Fruit fly (Drosophila melanogaster): ENCODE results near the gene CG14932.

CG14932 gene

dm6 chr2L:11789690-11790089 is at the start of gene CG14932:
TSS of gene CG14932 (plus strand) at chr2L:11789919.
- TF ChIP-seq Rfx (GFP tag; IDR thresholded peaks at IDR 0.05) (no peak), stwl (tag; optimal IDR thresholded peaks at IDR 0.05) (peak; percentile 39), stc (GFP tag; IDR thresholded peaks at IDR 0.05) (no peak), pzg (GFP tag; optimal IDR thresholded peaks at IDR 0.05) (no peak), fu2 (GFP tag; optimal IDR thresholded peaks at IDR 0.05) (no peak), dimm (GFP tag; IDR thresholded peaks at IDR 0.05) (no peak), BtbVII (GFP tag; optimal IDR thresholded peaks at IDR 0.05) (no peak), CG9727 (GFP tag; optimal IDR thresholded peaks at IDR 0.05) (no peak), Dip2 (GFP tag; IDR thresholded peaks at IDR 0.05) (no peak), exex (tag; optimal IDR thresholded peaks at IDR 0.05) (no peak), CG12155 (GFP tag; optimal IDR thresholded peaks at IDR 0.05) (no peak), D19B (GFP tag; optimal IDR thresholded peaks at IDR 0.05) (no peak), CG14710 (tag; optimal IDR thresholded peaks at IDR 0.05) (peak; percentile 95), CG32532 (GFP tag; IDR thresholded peaks at IDR 0.05) (no peak), CG31388 (GFP tag; optimal IDR thresholded peaks at IDR 0.05) (no peak), gcm (GFP tag; optimal IDR thresholded peaks at IDR 0.05) (no peak), ERR (GFP tag; optimal IDR thresholded peaks at IDR 0.05) (no peak), Ravus (GFP tag; IDR thresholded peaks at IDR 0.05) (no peak), CG10267 (tag; optimal IDR thresholded peaks at IDR 0.05) (peak; percentile 24), mld (GFP tag; IDR thresholded peaks at IDR 0.05; ENCODE audit: partially characterized antibody) (no peak), CG9817 (tag; optimal IDR thresholded peaks at IDR 0.05) (no peak), CG4730 (GFP tag; IDR thresholded peaks at IDR 0.05) (no peak), Sin3A (optimal IDR thresholded peaks at IDR 0.05) (no peak), usp (GFP tag; optimal IDR thresholded peaks at IDR 0.05) (no peak), dm (GFP tag; optimal IDR thresholded peaks at IDR 0.05) (no peak)

DNA sequence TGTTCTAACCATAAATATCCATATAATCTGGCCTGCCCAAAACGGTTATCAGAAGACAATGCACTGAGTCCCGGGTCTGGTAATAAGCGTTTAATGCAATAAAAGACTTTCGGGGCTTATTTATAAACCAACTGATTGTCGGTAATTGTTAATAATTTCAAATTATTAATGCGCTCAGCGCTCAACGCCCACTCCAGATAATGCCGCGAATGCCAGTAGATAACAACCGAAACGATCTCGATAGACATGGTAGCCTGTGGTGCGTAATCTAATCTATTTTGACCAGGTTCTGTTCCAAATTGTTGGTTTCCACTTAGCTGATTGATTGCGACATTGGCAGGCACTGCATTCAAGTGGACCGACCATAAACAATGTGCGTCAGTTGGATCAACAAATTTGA is 49.1 kb upstream of the CG14932 start:
- TF ChIP-seq Fer1 (GFP tag; optimal IDR thresholded peaks at IDR 0.05) (peak; percentile 11), gsb-n (tag; optimal IDR thresholded peaks at IDR 0.05) (no peak), Xrp1 (GFP tag; IDR thresholded peaks at IDR 0.05) (no peak), Poxn (GFP tag; IDR thresholded peaks at IDR 0.05) (no peak), Ada2b (GFP tag; IDR thresholded peaks at IDR 0.05) (no peak), lab (GFP tag; optimal IDR thresholded peaks at IDR 0.05) (peak; percentile 59), peb (GFP tag; IDR thresholded peaks at IDR 0.05) (no peak), Awh (GFP tag; IDR thresholded peaks at IDR 0.05) (no peak), zf30C (GFP tag; optimal IDR thresholded peaks at IDR 0.05) (no peak), CG14441 (GFP tag; IDR thresholded peaks at IDR 0.05) (peak; percentile 23; the same call in 1 of the 2 replicates), CG10543 (GFP tag; optimal IDR thresholded peaks at IDR 0.05) (peak; percentile 54), gfzf (GFP tag; optimal IDR thresholded peaks at IDR 0.05) (no peak), crp (GFP tag; optimal IDR thresholded peaks at IDR 0.05) (no peak), sd (tag; optimal IDR thresholded peaks at IDR 0.05) (peak; percentile 59), kni (GFP tag; optimal IDR thresholded peaks at IDR 0.05) (no peak), gcm (GFP tag; optimal IDR thresholded peaks at IDR 0.05) (no peak), sens (GFP tag) (peak; percentile 10), CG32772 (GFP tag; IDR thresholded peaks at IDR 0.05) (no peak), rib (GFP tag; IDR thresholded peaks at IDR 0.05) (no peak), CG34376 (GFP tag; optimal IDR thresholded peaks at IDR 0.05) (peak; percentile 77), Dll (GFP tag; IDR thresholded peaks at IDR 0.05; ENCODE audit: partially characterized antibody) (no peak), Hey (tag; optimal IDR thresholded peaks at IDR 0.05) (peak; percentile 92), HHEX (GFP tag; optimal IDR thresholded peaks at IDR 0.05) (no peak), gro (GFP tag; optimal IDR thresholded peaks at IDR 0.05) (no peak), CG15269 (tag; optimal IDR thresholded peaks at IDR 0.05) (no peak), Ptx1 (GFP tag; IDR thresholded peaks at IDR 0.05) (peak; percentile 33; the same call in 1 of the 2 replicates), Dref (GFP tag; IDR thresholded peaks at IDR 0.05) (no peak), CG14050 (GFP tag; IDR thresholded peaks at IDR 0.05) (no peak), Sry-β (GFP tag; optimal IDR thresholded peaks at IDR 0.05) (no peak)

All from whole organism, embryonic.